Worm (Caenorhabditis elegans) whole organism, midembryonic: ENCODE measurements around the gene pax-2.

Source experiments
- cog-1 ChIP-seq: sonication (generic microtip); optimal IDR thresholded peaks from 2 replicates; lab custom pipeline; 2016; ENCODE audit warnings: missing genetic modification characterization, missing compliant biosample characterization
- klf-2 ChIP-seq: fragments of 200-800 bp; sonication (Bioruptor generic); conservative IDR thresholded peaks from 2 replicates; pipeline ENCODE4 v1.3.6; 2022; ENCODE audit warnings: missing genetic modification reagents, missing genetic modification characterization, missing compliant biosample characterization
- ztf-23 ChIP-seq: fragments of 200-800 bp; sonication (Bioruptor generic); IDR thresholded peaks from 2 replicates; pipeline ENCODE4 v1.3.6; 2022; ENCODE audit warnings: missing genetic modification reagents, missing genetic modification characterization, missing compliant biosample characterization
- ztf-29 ChIP-seq: fragments of 200-800 bp; sonication (Bioruptor generic); IDR thresholded peaks from 2 replicates; pipeline ENCODE4 v1.3.6; 2022; ENCODE audit warnings: missing genetic modification reagents, missing genetic modification characterization, missing compliant biosample characterization

DNA sequence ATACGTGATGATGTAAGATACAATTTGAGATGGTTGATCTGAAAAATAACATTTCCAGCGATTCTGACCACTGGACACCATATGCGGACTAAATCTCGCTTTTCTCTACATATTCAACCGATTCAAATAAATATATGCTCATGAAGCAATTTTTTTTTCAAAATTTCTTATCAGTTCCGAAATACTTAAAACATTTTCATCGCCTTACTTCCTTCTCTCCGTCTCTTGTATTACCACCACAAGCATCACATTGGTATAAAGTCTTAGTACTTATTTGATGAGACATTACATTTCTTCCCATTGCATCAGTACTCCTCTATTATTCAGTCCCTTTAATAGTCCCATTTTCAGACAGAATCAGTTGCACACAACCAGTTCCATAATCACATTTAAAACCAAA, 49.5 kb downstream of the pax-2 start, which contains the start of gene K08D10.14:
- TF ChIP-seq cog-1 (tag; lab: Kevin White, UChicago) (no peak), ztf-23 (no peak), klf-2 (GFP tag; lab: Robert Waterston, UW) (no peak), ztf-29 (GFP tag; lab: Robert Waterston, UW) (no peak)
